Fruit fly (Drosophila melanogaster) whole organism, embryonic: Measurements from ENCODE around the gene CG15330.

Source experiments
- Atf3 ChIP-seq: fragments of 200-800 bp; sonication (Bioruptor generic); optimal IDR thresholded peaks from 3 replicates; lab custom pipeline; 2016; ENCODE audit warnings: missing biosample characterization, missing genetic modification characterization
- Awh ChIP-seq: fragments of 200-800 bp; sonication (Bioruptor generic); IDR thresholded peaks from 2 replicates; pipeline ENCODE4, ENCODE4 v1.3.6; 2022; ENCODE audit warnings: missing biosample characterization, missing genetic modification characterization
- CG10209 ChIP-seq: fragments of 200-800 bp; sonication (Bioruptor generic); optimal IDR thresholded peaks from 3 replicates; lab custom pipeline; 2017; ENCODE audit warnings: missing biosample characterization, mild to moderate bottlenecking, missing genetic modification characterization, missing genetic modification reagents
- CG10462 ChIP-seq: fragments of 200-800 bp; sonication (Bioruptor generic); optimal IDR thresholded peaks from 2 replicates; lab custom pipeline; 2016; ENCODE audit warnings: missing biosample characterization, missing genetic modification characterization
- CG11695 ChIP-seq: fragments of 200-800 bp; sonication (Bioruptor generic); IDR thresholded peaks from 3 replicates; pipeline ENCODE4 v1.3.6; 2022; ENCODE audit warnings: missing biosample characterization, missing genetic modification characterization
- CG11723 ChIP-seq: fragments of 200-800 bp; sonication (Bioruptor generic); optimal IDR thresholded peaks from 2 replicates; lab custom pipeline; 2017; ENCODE audit warnings: missing biosample characterization, mild to moderate bottlenecking, missing genetic modification characterization
- CG12155 ChIP-seq: fragments of 200-800 bp; sonication (Bioruptor generic); optimal IDR thresholded peaks from 3 replicates; lab custom pipeline; 2016; ENCODE audit warnings: missing biosample characterization, missing genetic modification characterization
- CG12391 ChIP-seq: fragments of 200-800 bp; sonication (Bioruptor generic); optimal IDR thresholded peaks from 3 replicates; lab custom pipeline; 2018; ENCODE audit warnings: missing biosample characterization, mild to moderate bottlenecking, missing genetic modification characterization, moderate library complexity
- CG14710 ChIP-seq: fragments of 200-800 bp; sonication (Bioruptor generic); optimal IDR thresholded peaks from 3 replicates; lab custom pipeline; 2019; ENCODE audit warnings: missing biosample characterization, mild to moderate bottlenecking, missing genetic modification characterization, moderate library complexity
- CG15011 ChIP-seq: fragments of 200-800 bp; sonication (Bioruptor generic); optimal IDR thresholded peaks from 3 replicates; lab custom pipeline; 2018; ENCODE audit warnings: missing biosample characterization, mild to moderate bottlenecking, missing genetic modification characterization
- CG17186 ChIP-seq: fragments of 200-800 bp; sonication (Bioruptor generic); optimal IDR thresholded peaks from 3 replicates; lab custom pipeline; 2017; ENCODE audit warnings: missing biosample characterization, missing genetic modification reagents, missing genetic modification characterization
- CG18764 ChIP-seq: fragments of 200-800 bp; sonication (Bioruptor generic); optimal IDR thresholded peaks from 3 replicates; lab custom pipeline; 2016; ENCODE audit warnings: missing biosample characterization, missing genetic modification characterization
- CG2199 ChIP-seq: fragments of 200-800 bp; sonication (Bioruptor generic); IDR thresholded peaks from 3 replicates; pipeline ENCODE4 v1.3.6; 2022; ENCODE audit warnings: missing biosample characterization, missing genetic modification characterization
- CG3726 ChIP-seq: fragments of 200-800 bp; sonication (Bioruptor generic); IDR thresholded peaks from 3 replicates; pipeline ENCODE4, ENCODE4 v1.3.6; 2022; ENCODE audit warnings: missing biosample characterization, missing genetic modification characterization
- CG3847 ChIP-seq: fragments of 200-800 bp; sonication (Bioruptor generic); IDR thresholded peaks from 2 replicates; pipeline ENCODE4 v1.3.6; 2022; ENCODE audit warnings: missing biosample characterization, missing genetic modification characterization
- CG6272 ChIP-seq: fragments of 200-800 bp; sonication (Bioruptor generic); IDR thresholded peaks from 2 replicates; pipeline ENCODE4 v1.3.6; 2022; ENCODE audit warnings: missing biosample characterization, missing genetic modification characterization
- CG6689 ChIP-seq: fragments of 200-800 bp; sonication (Bioruptor generic); IDR thresholded peaks from 2 replicates; pipeline ENCODE4 v1.3.6; 2022; ENCODE audit warnings: missing biosample characterization, missing genetic modification characterization
- CG6854 ChIP-seq: fragments of 200-800 bp; sonication (Bioruptor generic); optimal IDR thresholded peaks from 3 replicates; lab custom pipeline; 2017; ENCODE audit warnings: missing biosample characterization, mild to moderate bottlenecking, missing genetic modification characterization
- Ets65A ChIP-seq: fragments of 200-800 bp; sonication (Bioruptor generic); peaks from one replicate; lab custom pipeline; 2016; ENCODE audit warnings: missing biosample characterization, missing genetic modification characterization
- Fer1 ChIP-seq: fragments of 200-800 bp; sonication (Bioruptor generic); optimal IDR thresholded peaks from 2 replicates; lab custom pipeline; 2017; ENCODE audit warnings: missing biosample characterization, mild to moderate bottlenecking, missing genetic modification characterization
- Hsf ChIP-seq: fragments of 200-800 bp; sonication (Bioruptor generic); optimal IDR thresholded peaks from 3 replicates; lab custom pipeline; 2016; ENCODE audit warnings: missing biosample characterization, missing genetic modification characterization
- Neu2 ChIP-seq: fragments of 200-800 bp; sonication (Bioruptor generic); optimal IDR thresholded peaks from 3 replicates; lab custom pipeline; 2016; ENCODE audit warnings: missing biosample characterization, missing genetic modification characterization, borderline replicate concordance
- Oli ChIP-seq: fragments of 200-800 bp; sonication (Bioruptor generic); optimal IDR thresholded peaks from 2 replicates; lab custom pipeline; 2018; ENCODE audit warnings: missing biosample characterization, mild to moderate bottlenecking, missing genetic modification characterization, moderate library complexity
- Spps ChIP-seq: fragments of 200-800 bp; sonication (Bioruptor generic); optimal IDR thresholded peaks from 2 replicates; lab custom pipeline; 2018; ENCODE audit warnings: missing biosample characterization, mild to moderate bottlenecking, missing genetic modification characterization
- Sry-β ChIP-seq: fragments of 200-800 bp; sonication (Bioruptor generic); optimal IDR thresholded peaks from 2 replicates; lab custom pipeline; 2018; ENCODE audit warnings: missing biosample characterization, mild to moderate bottlenecking, missing genetic modification characterization, moderate library complexity
- TFAM ChIP-seq: fragments of 200-800 bp; sonication (Bioruptor generic); optimal IDR thresholded peaks from 2 replicates; lab custom pipeline; 2017; ENCODE audit warnings: missing biosample characterization, missing genetic modification characterization, inconsistent platforms
- Trl ChIP-seq, 3 experiments: fragments of >200 bp in 2 of 3; fragments of 200-800 bp in 1 of 3; sonication (Bioruptor generic) in 1 of 3; optimal IDR thresholded peaks; 2 replicates in 1 of 3; 3 replicates in 2 of 3; lab custom pipeline; 2016 to 2017; ENCODE audit warnings: missing biosample characterization in 1 of 3, missing genetic modification characterization in 1 of 3
- aop ChIP-seq: fragments of 200-800 bp; sonication (Bioruptor generic); IDR thresholded peaks from 2 replicates; pipeline ENCODE4 v1.3.6; 2022; ENCODE audit warnings: missing biosample characterization, missing genetic modification characterization
- bsh ChIP-seq, 2 experiments: fragments of 200-800 bp; sonication (Bioruptor generic); optimal IDR thresholded peaks; 2 replicates each; lab custom pipeline; 2017 to 2018; ENCODE audit warnings: mild to moderate bottlenecking in 2 of 2, missing biosample characterization in 2 of 2, missing genetic modification characterization in 2 of 2, moderate library complexity in 1 of 2
- chm ChIP-seq: fragments of 200-800 bp; sonication (Bioruptor generic); IDR thresholded peaks from 2 replicates; pipeline ENCODE4 v1.3.6; 2022; ENCODE audit warnings: missing biosample characterization, missing genetic modification characterization
- crc ChIP-seq: fragments of 200-800 bp; sonication (Bioruptor generic); optimal IDR thresholded peaks from 2 replicates; lab custom pipeline; 2016; ENCODE audit warnings: missing biosample characterization, missing genetic modification characterization
- da ChIP-seq: fragments of 200-800 bp; sonication (Bioruptor generic); optimal IDR thresholded peaks from 2 replicates; lab custom pipeline; 2016; ENCODE audit warnings: missing biosample characterization, missing genetic modification characterization
- dan ChIP-seq: fragments of 200-800 bp; sonication (Bioruptor generic); IDR thresholded peaks from 2 replicates; pipeline ENCODE4 v1.3.6; 2022; ENCODE audit warnings: missing biosample characterization, missing genetic modification characterization
- dmrt99B ChIP-seq: fragments of 200-800 bp; sonication (Bioruptor generic); optimal IDR thresholded peaks from 2 replicates; lab custom pipeline; 2018; ENCODE audit warnings: missing biosample characterization, mild to moderate bottlenecking, missing genetic modification characterization, moderate library complexity
- eyg ChIP-seq: fragments of 200-800 bp; sonication (Bioruptor generic); optimal IDR thresholded peaks from 3 replicates; lab custom pipeline; 2016; ENCODE audit warnings: missing biosample characterization, missing genetic modification characterization
- gro ChIP-seq: fragments of 200-800 bp; sonication (Bioruptor generic); optimal IDR thresholded peaks from 2 replicates; lab custom pipeline; 2016; ENCODE audit warnings: missing biosample characterization, missing genetic modification characterization
- jing ChIP-seq: fragments of 200-800 bp; sonication (Bioruptor generic); optimal IDR thresholded peaks from 2 replicates; lab custom pipeline; 2018; ENCODE audit warnings: missing biosample characterization, mild to moderate bottlenecking, missing genetic modification characterization
- ken ChIP-seq: fragments of 200-800 bp; sonication (Bioruptor generic); IDR thresholded peaks from 3 replicates; pipeline ENCODE4 v1.3.6; 2022; ENCODE audit warnings: missing biosample characterization, missing genetic modification characterization
- lilli ChIP-seq: fragments of 200-800 bp; sonication (Bioruptor generic); optimal IDR thresholded peaks from 3 replicates; lab custom pipeline; 2016; ENCODE audit warnings: missing biosample characterization, missing genetic modification characterization
- nerfin-1 ChIP-seq: fragments of 200-800 bp; sonication (Bioruptor generic); optimal IDR thresholded peaks from 3 replicates; lab custom pipeline; 2019; ENCODE audit warnings: missing biosample characterization, mild to moderate bottlenecking, missing genetic modification characterization, moderate library complexity
- nerfin-2 ChIP-seq: fragments of 200-800 bp; sonication (Bioruptor generic); IDR thresholded peaks from 2 replicates; pipeline ENCODE4 v1.3.6; 2022; ENCODE audit warnings: missing biosample characterization, missing genetic modification characterization; ENCODE audit not compliant: partially characterized antibody
- nmo ChIP-seq: fragments of 200-800 bp; sonication (Bioruptor generic); optimal IDR thresholded peaks from 2 replicates; lab custom pipeline; 2018; ENCODE audit warnings: missing biosample characterization, mild to moderate bottlenecking, missing genetic modification characterization, moderate library complexity
- nom ChIP-seq: fragments of 200-800 bp; sonication (Bioruptor generic); optimal IDR thresholded peaks from 2 replicates; lab custom pipeline; 2017; ENCODE audit warnings: missing biosample characterization, missing genetic modification characterization, mild to moderate bottlenecking, moderate library complexity, missing genetic modification reagents
- otp ChIP-seq: fragments of 200-800 bp; sonication (Bioruptor generic); IDR thresholded peaks from 3 replicates; pipeline ENCODE4, ENCODE4 v1.3.6; 2022; ENCODE audit warnings: missing biosample characterization, missing genetic modification characterization
- pb ChIP-seq: fragments of 200-800 bp; sonication (Bioruptor generic); optimal IDR thresholded peaks from 3 replicates; lab custom pipeline; 2016; ENCODE audit warnings: missing biosample characterization, missing genetic modification characterization
- pita ChIP-seq: fragments of 200-800 bp; sonication (Bioruptor generic); optimal IDR thresholded peaks from 2 replicates; lab custom pipeline; 2017; ENCODE audit warnings: missing biosample characterization, mild to moderate bottlenecking, missing genetic modification characterization
- ranshi ChIP-seq: fragments of 200-800 bp; sonication (Bioruptor generic); IDR thresholded peaks from 2 replicates; pipeline ENCODE4 v1.3.6; 2022; ENCODE audit warnings: missing biosample characterization, missing genetic modification characterization
- schlank ChIP-seq: fragments of 200-800 bp; sonication (Bioruptor generic); optimal IDR thresholded peaks from 2 replicates; lab custom pipeline; 2018; ENCODE audit warnings: missing biosample characterization, mild to moderate bottlenecking, missing genetic modification characterization
- toy ChIP-seq: fragments of 200-800 bp; sonication (Bioruptor generic); IDR thresholded peaks from 2 replicates; pipeline ENCODE4 v1.3.6; 2022; ENCODE audit warnings: missing biosample characterization, missing genetic modification characterization
- twi ChIP-seq: fragments of 200-800 bp; optimal IDR thresholded peaks from 2 replicates; lab custom pipeline; 2019; ENCODE audit warnings: missing biosample characterization, mild to moderate bottlenecking, missing genetic modification characterization, moderate library complexity

Gene CG15330

DNA sequence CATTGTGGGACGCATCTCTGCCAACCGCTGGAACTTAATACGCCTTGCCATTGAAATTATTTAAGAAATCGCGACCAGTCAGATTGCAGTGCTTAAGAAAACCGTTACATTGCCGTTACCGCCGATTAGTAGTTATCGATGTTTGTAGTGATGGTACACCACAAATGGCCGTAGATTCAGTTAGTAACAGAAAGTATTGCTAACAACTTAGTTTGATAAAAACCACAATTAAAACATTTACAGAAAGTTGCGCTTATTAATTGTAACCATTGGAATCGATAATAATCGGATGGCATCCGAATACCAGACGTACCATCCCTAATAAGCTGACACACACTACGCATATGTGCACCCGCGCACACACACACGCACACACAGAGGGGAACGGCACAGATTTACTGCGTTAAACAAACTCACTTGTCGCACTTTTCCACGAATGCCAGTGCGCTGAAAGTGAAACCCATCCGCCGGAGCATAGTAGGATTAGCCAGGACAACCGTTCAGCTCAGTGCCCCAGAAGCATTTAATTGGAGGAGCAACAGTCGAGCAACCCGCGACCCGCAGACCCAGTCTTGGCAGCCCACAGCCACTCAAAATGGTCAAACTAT lies 35.7 kb upstream of the CG15330 start, which contains the start of the genes hdm and Ykt6 (continued):
- TF ChIP-seq CG14710 (tag; lab: Kevin White, UChicago) = peak; percentile 82
- no peak; the same call in 1 of the 2 replicates for TF ChIP-seq chm (GFP tag; lab: Robert Waterston, UW)
- peak; percentile 75 for TF ChIP-seq CG10209 (GFP tag; lab: Kevin White, UChicago)
- peak; percentile 43; the same call in 1 of the 2 replicates for TF ChIP-seq aop (GFP tag; lab: Robert Waterston, UW)
- no peak for TF ChIP-seq dmrt99B
- peak; percentile 94 for TF ChIP-seq nerfin-2
- TF ChIP-seq gro (GFP tag; lab: Kevin White, UChicago) = peak; percentile 86
- peak; percentile 84 for TF ChIP-seq CG3847 (GFP tag; lab: Robert Waterston, UW)
- peak in 1 of 2 experiments; percentile 78 for TF ChIP-seq bsh (GFP tag; optimal IDR thresholded peaks at IDR 0.05; lab: Kevin White, UChicago)
- TF ChIP-seq Sry-β = peak; percentile 12
- TF ChIP-seq twi = peak; percentile 68
- TF ChIP-seq CG18764 (GFP tag; lab: Kevin White, UChicago) = peak; percentile 70
- TF ChIP-seq nerfin-1 (tag; lab: Kevin White, UChicago) = peak; percentile 43
- no peak for TF ChIP-seq pita (GFP tag; lab: Kevin White, UChicago)
- TF ChIP-seq dan (GFP tag; lab: Robert Waterston, UW) = no peak
- peak; percentile 78 for TF ChIP-seq nmo
- TF ChIP-seq ken (GFP tag; lab: Robert Waterston, UW) = peak; percentile 84
- TF ChIP-seq Trl (optimal IDR thresholded peaks at IDR 0.05; lab: Kevin White, UChicago) = no peak
- TF ChIP-seq Trl (GFP tag; optimal IDR thresholded peaks at IDR 0.05; lab: Kevin White, UChicago) = peak; percentile 84
- peak; percentile 79 for TF ChIP-seq Fer1 (GFP tag; lab: Kevin White, UChicago)
- peak; percentile 85 for TF ChIP-seq CG6272 (GFP tag; lab: Robert Waterston, UW)
- TF ChIP-seq schlank (tag; lab: Kevin White, UChicago) = peak; percentile 64
- peak; percentile 77 for TF ChIP-seq Hsf (GFP tag; lab: Kevin White, UChicago)
- peak; percentile 68 for TF ChIP-seq CG10462 (GFP tag; lab: Kevin White, UChicago)
- TF ChIP-seq Ets65A (GFP tag; lab: Kevin White, UChicago) = peak; percentile 98
- TF ChIP-seq CG12155 (GFP tag; lab: Kevin White, UChicago) = peak; percentile 86
- 0 out of 3 replicates have a peak, but pooled peaks have one; percentile 15 for TF ChIP-seq CG2199 (GFP tag; lab: Robert Waterston, UW)
- peak; percentile 90 for TF ChIP-seq lilli (GFP tag; lab: Kevin White, UChicago)
- TF ChIP-seq CG3726 (GFP tag; lab: Robert Waterston, UW) = 0 out of 3 replicates have a peak, but pooled peaks have one; percentile 63
- TF ChIP-seq Oli (tag; lab: Kevin White, UChicago) = no peak
- TF ChIP-seq otp (GFP tag; lab: Robert Waterston, UW) = peak; percentile 80
- TF ChIP-seq CG15011 (GFP tag; lab: Kevin White, UChicago) = no peak
- peak; percentile 82 for TF ChIP-seq ranshi (GFP tag; lab: Robert Waterston, UW)
- peak; percentile 26 for TF ChIP-seq da (GFP tag; lab: Kevin White, UChicago)
- TF ChIP-seq Awh = peak; percentile 74; the same call in 1 of the 2 replicates
- peak; percentile 7 for TF ChIP-seq nom
- TF ChIP-seq CG6689 (GFP tag; lab: Robert Waterston, UW) = peak; percentile 77
- TF ChIP-seq CG6854 (GFP tag; lab: Kevin White, UChicago) = no peak
- TF ChIP-seq pb = peak; percentile 31
- TF ChIP-seq TFAM (GFP tag; lab: Kevin White, UChicago) = no peak
- peak; percentile 70 for TF ChIP-seq Spps
- TF ChIP-seq Neu2 (GFP tag; lab: Kevin White, UChicago) = peak; percentile 97
- peak; percentile 87 for TF ChIP-seq CG12391 (tag; lab: Kevin White, UChicago)
- TF ChIP-seq jing (GFP tag; lab: Kevin White, UChicago) = no peak
- TF ChIP-seq Atf3 (GFP tag; lab: Kevin White, UChicago) = peak; percentile 69
- TF ChIP-seq CG11723 (GFP tag; lab: Kevin White, UChicago) = no peak
- TF ChIP-seq crc (GFP tag; lab: Kevin White, UChicago) = peak; percentile 73
- TF ChIP-seq eyg (GFP tag; lab: Kevin White, UChicago) = peak; percentile 61
- TF ChIP-seq toy (GFP tag; lab: Robert Waterston, UW) = no peak
- peak; percentile 90 for TF ChIP-seq CG17186 (GFP tag; lab: Kevin White, UChicago)
- TF ChIP-seq CG11695 (GFP tag; lab: Robert Waterston, UW) = peak; percentile 81
